Worm (Caenorhabditis elegans): Measurements from ENCODE around the gene srh-279.

srh-279 gene

ce11 chrV:16194639-16195038, 2.4 kb downstream of the srh-279 start, which contains the start of gene rabr-4:
Gene rabr-4 (plus strand): TSS chrV:16194939.
- no peak for TF ChIP-seq unc-39 (tag; optimal IDR thresholded peaks at IDR 0.05)
- no peak for TF ChIP-seq pha-4 (tag; optimal IDR thresholded peaks at IDR 0.05)
- no peak for TF ChIP-seq mab-5 (tag; optimal IDR thresholded peaks at IDR 0.05)
- TF ChIP-seq sem-2 (GFP tag; optimal IDR thresholded peaks at IDR 0.05) = no peak
- TF ChIP-seq nhr-2 (tag; optimal IDR thresholded peaks at IDR 0.05) = no peak
- no peak for TF ChIP-seq M03D4.4 (tag; optimal IDR thresholded peaks at IDR 0.05)
- no peak for TF ChIP-seq elt-1 (tag; optimal IDR thresholded peaks at IDR 0.05; ENCODE audit: borderline replicate concordance, insufficient read depth)
- no peak for TF ChIP-seq ztf-11 (tag; optimal IDR thresholded peaks at IDR 0.05)
- no peak for TF ChIP-seq nhr-76 (tag; optimal IDR thresholded peaks at IDR 0.05)
- TF ChIP-seq lsy-2 (tag; optimal IDR thresholded peaks at IDR 0.05) = no peak
- TF ChIP-seq mep-1 (tag; optimal IDR thresholded peaks at IDR 0.05) = no peak
- TF ChIP-seq ham-2 (GFP tag; optimal IDR thresholded peaks at IDR 0.05) = no peak
- no peak for TF ChIP-seq blmp-1 (tag; optimal IDR thresholded peaks at IDR 0.05)
- no peak for TF ChIP-seq flh-1 (GFP tag; optimal IDR thresholded peaks at IDR 0.05)
- no peak for TF ChIP-seq ceh-43 (GFP tag; optimal IDR thresholded peaks at IDR 0.05)
- no peak for TF ChIP-seq unc-62 (GFP tag; optimal IDR thresholded peaks at IDR 0.05)

- TF ChIP-seq sptf-1 (tag; optimal IDR thresholded peaks at IDR 0.05) (no peak), unc-120 (tag; optimal IDR thresholded peaks at IDR 0.05; ENCODE audit: poor library complexity, severe bottlenecking) (no peak), zip-8 (tag; optimal IDR thresholded peaks at IDR 0.05) (no peak), tbx-8 (GFP tag; optimal IDR thresholded peaks at IDR 0.05) (no peak), snpc-4 (tag; optimal IDR thresholded peaks at IDR 0.05) (no peak), ceh-83 (GFP tag; optimal IDR thresholded peaks at IDR 0.05) (no peak), mls-2 (tag; optimal IDR thresholded peaks at IDR 0.05) (no peak), drap-1 (GFP tag; optimal IDR thresholded peaks at IDR 0.05) (no peak)
Observed at ce11 chrV:16195379-16195778, 3.2 kb downstream of the srh-279 start, which contains the start of gene rabr-3. Gene rabr-3 (plus strand): TSS chrV:16195679.

ce11 chrV:16198016-16198415, 5.8 kb downstream of the srh-279 start, which contains the start of gene F11A5.5:
Gene F11A5.5 (plus strand): TSS chrV:16198316.
- TF ChIP-seq sptf-1 (tag; optimal IDR thresholded peaks at IDR 0.05) (no peak), pha-4 (tag; optimal IDR thresholded peaks at IDR 0.05) (no peak)

ce11 chrV:16201730-16202129, 9.5 kb downstream of the srh-279 start, which contains the start of gene F11A5.17:
Gene F11A5.17 (plus strand): TSS chrV:16202030.
- TF ChIP-seq mls-2 (tag; optimal IDR thresholded peaks at IDR 0.05) (no peak), drap-1 (GFP tag; optimal IDR thresholded peaks at IDR 0.05) (no peak), blmp-1 (tag; optimal IDR thresholded peaks at IDR 0.05) (no peak), nhr-12 (tag; optimal IDR thresholded peaks at IDR 0.05) (no peak), ceh-83 (GFP tag; optimal IDR thresholded peaks at IDR 0.05) (no peak), ceh-43 (GFP tag; optimal IDR thresholded peaks at IDR 0.05) (no peak)

- TF ChIP-seq snpc-4 (tag; optimal IDR thresholded peaks at IDR 0.05) (no peak), hlh-1 (tag; optimal IDR thresholded peaks at IDR 0.05) (no peak), unc-62 (GFP tag; optimal IDR thresholded peaks at IDR 0.05) (no peak), ceh-83 (GFP tag; optimal IDR thresholded peaks at IDR 0.05) (no peak), unc-120 (tag; optimal IDR thresholded peaks at IDR 0.05; ENCODE audit: poor library complexity, severe bottlenecking) (no peak), nhr-2 (tag; optimal IDR thresholded peaks at IDR 0.05) (no peak), drap-1 (GFP tag; optimal IDR thresholded peaks at IDR 0.05) (no peak), mep-1 (tag; optimal IDR thresholded peaks at IDR 0.05) (no peak), elt-1 (tag; optimal IDR thresholded peaks at IDR 0.05; ENCODE audit: borderline replicate concordance, insufficient read depth) (no peak), cnd-1 (tag; optimal IDR thresholded peaks at IDR 0.05) (no peak), lin-13 (tag; optimal IDR thresholded peaks at IDR 0.05) (no peak), sem-2 (GFP tag; optimal IDR thresholded peaks at IDR 0.05) (no peak), pha-4 (tag; optimal IDR thresholded peaks at IDR 0.05) (no peak), nhr-12 (tag; optimal IDR thresholded peaks at IDR 0.05) (no peak), sptf-1 (tag; optimal IDR thresholded peaks at IDR 0.05) (no peak), mab-5 (tag; optimal IDR thresholded peaks at IDR 0.05) (no peak)
Observed at ce11 chrV:16202618-16203017, 10.4 kb downstream of the srh-279 start, which contains the start of gene F11A5.18. Gene F11A5.18 (plus strand): TSS chrV:16202918.

ce11 chrV:16204888-16205287, 12.7 kb downstream of the srh-279 start, which contains the start of gene irld-26:
Gene irld-26 (plus strand): TSS chrV:16205188.
- TF ChIP-seq ham-2 (GFP tag; optimal IDR thresholded peaks at IDR 0.05) (no peak), drap-1 (GFP tag; optimal IDR thresholded peaks at IDR 0.05) (no peak), ztf-11 (tag; optimal IDR thresholded peaks at IDR 0.05) (no peak), ces-1 (GFP tag; optimal IDR thresholded peaks at IDR 0.05) (no peak), nhr-28 (tag; optimal IDR thresholded peaks at IDR 0.05) (no peak), nhr-76 (tag; optimal IDR thresholded peaks at IDR 0.05) (no peak), ceh-43 (GFP tag; optimal IDR thresholded peaks at IDR 0.05) (no peak), nhr-12 (tag; optimal IDR thresholded peaks at IDR 0.05) (no peak), hlh-1 (tag; optimal IDR thresholded peaks at IDR 0.05) (no peak), zip-8 (tag; optimal IDR thresholded peaks at IDR 0.05) (no peak), lin-32 (GFP tag; optimal IDR thresholded peaks at IDR 0.05) (no peak), flh-1 (GFP tag; optimal IDR thresholded peaks at IDR 0.05) (no peak), mep-1 (tag; optimal IDR thresholded peaks at IDR 0.05) (no peak), unc-39 (tag; optimal IDR thresholded peaks at IDR 0.05) (no peak)

Measured in whole organism, mixed stage, embryonic.